Worm (Caenorhabditis elegans) whole organism, L4 larva: ENCODE results near the gene F40F8.1.

Source experiments
- F37D6.2 ChIP-seq: sonication (generic microtip); optimal IDR thresholded peaks from 2 replicates; lab custom pipeline; 2016; ENCODE audit warnings: mild to moderate bottlenecking, missing genetic modification characterization, missing compliant biosample characterization
- R02D3.7 ChIP-seq: fragments of 150-350 bp; sonication (generic microtip); optimal IDR thresholded peaks from 3 replicates; lab custom pipeline; 2014; ENCODE audit warnings: missing biosample characterization, missing genetic modification characterization
- T26A8.4 ChIP-seq: fragments of 200-800 bp; sonication (Bioruptor generic); IDR thresholded peaks from 2 replicates; pipeline ENCODE4 v1.3.6; 2022; ENCODE audit warnings: missing genetic modification characterization, missing compliant biosample characterization
- Y48G9A.11 ChIP-seq: fragments of 200-800 bp; sonication (Bioruptor generic); IDR thresholded peaks from 2 replicates; pipeline ENCODE4 v1.3.6; 2022; ENCODE audit warnings: missing genetic modification reagents, missing genetic modification characterization, missing compliant biosample characterization
- ZK337.2 ChIP-seq: fragments of 200-800 bp; sonication (Bioruptor generic); IDR thresholded peaks from 2 replicates; pipeline ENCODE4 v1.3.6; 2022; ENCODE audit warnings: missing genetic modification reagents, missing genetic modification characterization, missing compliant biosample characterization
- aha-1 ChIP-seq: fragments of 150-350 bp; peaks from one replicate; lab custom pipeline; 2014; ENCODE audit warnings: missing biosample characterization, missing genetic modification characterization
- ama-1 ChIP-seq: fragments of 150-350 bp; optimal IDR thresholded peaks from 2 replicates; lab custom pipeline; 2014; ENCODE audit warnings: inconsistent platforms, mixed read lengths
- arid-1 ChIP-seq: fragments of 200-800 bp; sonication (Bioruptor generic); conservative IDR thresholded peaks from 2 replicates; pipeline ENCODE4 v1.3.6; 2022; ENCODE audit warnings: missing genetic modification reagents, missing genetic modification characterization, missing compliant biosample characterization
- ces-1 ChIP-seq: fragments of 150-350 bp; sonication (generic microtip); optimal IDR thresholded peaks from 4 replicates; lab custom pipeline; 2014; ENCODE audit warnings: missing biosample characterization, missing genetic modification reagents, missing genetic modification characterization
- daf-16 ChIP-seq, 3 experiments: sonication (generic microtip); optimal IDR thresholded peaks; 2 replicates each; lab custom pipeline; 2016 to 2017; ENCODE audit warnings: missing genetic modification characterization in 3 of 3, missing genetic modification reagents in 3 of 3, mild to moderate bottlenecking in 2 of 3, missing compliant biosample characterization in 2 of 3, missing biosample characterization in 1 of 3, moderate library complexity in 1 of 3
- dpl-1 ChIP-seq: fragments of 150-350 bp; optimal IDR thresholded peaks from 2 replicates; lab custom pipeline; 2014; ENCODE audit warnings: missing biosample characterization, missing genetic modification reagents, missing genetic modification characterization
- dve-1 ChIP-seq: sonication (generic microtip); optimal IDR thresholded peaks from 2 replicates; lab custom pipeline; 2017; ENCODE audit warnings: antibody characterized with exemption, mild to moderate bottlenecking, missing genetic modification characterization, missing compliant biosample characterization; ENCODE audit not compliant: insufficient read depth
- hif-1 ChIP-seq, 2 experiments: sonication (generic microtip); optimal IDR thresholded peaks; 2 replicates each; lab custom pipeline; 2016 to 2017; ENCODE audit warnings: missing compliant biosample characterization in 2 of 2, missing genetic modification characterization in 2 of 2, missing genetic modification reagents in 2 of 2, missing genotype in 2 of 2, mild to moderate bottlenecking in 1 of 2
- hlh-11 ChIP-seq: fragments of 200-800 bp; sonication (Bioruptor generic); optimal IDR thresholded peaks from 2 replicates; lab custom pipeline; 2018; ENCODE audit warnings: mild to moderate bottlenecking, missing genetic modification characterization, missing compliant biosample characterization
- hmg-1.1 ChIP-seq: fragments of 200-800 bp; sonication (Bioruptor generic); IDR thresholded peaks from 2 replicates; pipeline ENCODE4 v1.3.6; 2022; ENCODE audit warnings: missing genetic modification reagents, missing genetic modification characterization, missing compliant biosample characterization
- jun-1 ChIP-seq: fragments of 150-350 bp; optimal IDR thresholded peaks from 2 replicates; lab custom pipeline; 2014; ENCODE audit warnings: missing biosample characterization, missing genetic modification reagents, missing genetic modification characterization
- lin-1 ChIP-seq: fragments of 200-800 bp; sonication (Bioruptor generic); IDR thresholded peaks from 2 replicates; pipeline ENCODE4 v1.3.6; 2022; ENCODE audit warnings: missing genetic modification reagents, missing genetic modification characterization, missing compliant biosample characterization
- lsy-2 ChIP-seq, 2 experiments: fragments of 150-350 bp in 1 of 2; sonication (generic microtip) in 1 of 2; optimal IDR thresholded peaks; 2 replicates each; lab custom pipeline; 2014 to 2017; ENCODE audit warnings: missing biosample characterization in 2 of 2, missing genetic modification characterization in 2 of 2
- madf-9 ChIP-seq: fragments of 200-800 bp; sonication (Bioruptor generic); conservative IDR thresholded peaks from 2 replicates; pipeline ENCODE4 v1.3.6; 2022; ENCODE audit warnings: missing genetic modification reagents, missing genetic modification characterization, missing compliant biosample characterization
- mdt-29 ChIP-seq: fragments of 200-800 bp; sonication (Bioruptor generic); IDR thresholded peaks from 2 replicates; pipeline ENCODE4 v1.3.6; 2022; ENCODE audit warnings: missing genetic modification reagents, missing genetic modification characterization, missing compliant biosample characterization
- mes-2 ChIP-seq: sonication (generic microtip); optimal IDR thresholded peaks from 2 replicates; lab custom pipeline; 2016; ENCODE audit warnings: missing genotype, mild to moderate bottlenecking, missing genetic modification characterization, missing compliant biosample characterization; ENCODE audit not compliant: poor library complexity, severe bottlenecking
- mxl-2 ChIP-seq: fragments of 200-800 bp; sonication (Bioruptor generic); conservative IDR thresholded peaks from 2 replicates; pipeline ENCODE4 v1.3.6; 2022; ENCODE audit warnings: missing genetic modification reagents, missing genetic modification characterization, missing compliant biosample characterization
- nhr-25 ChIP-seq: sonication (generic microtip); optimal IDR thresholded peaks from 2 replicates; lab custom pipeline; 2017; ENCODE audit warnings: missing genetic modification characterization, mild to moderate bottlenecking, missing compliant biosample characterization, antibody characterized with exemption, moderate library complexity, borderline replicate concordance; ENCODE audit not compliant: insufficient read depth
- nhr-28 ChIP-seq: fragments of 150-350 bp; optimal IDR thresholded peaks from 2 replicates; lab custom pipeline; 2014; ENCODE audit warnings: missing biosample characterization, missing genetic modification characterization
- nhr-41 ChIP-seq: fragments of 200-800 bp; sonication (Bioruptor generic); IDR thresholded peaks from 2 replicates; pipeline ENCODE4 v1.3.6; 2022; ENCODE audit warnings: missing genetic modification reagents, missing genetic modification characterization, missing compliant biosample characterization
- nhr-42 ChIP-seq: fragments of 200-800 bp; sonication (Bioruptor generic); IDR thresholded peaks from 2 replicates; pipeline ENCODE4 v1.3.6; 2022; ENCODE audit warnings: missing genetic modification characterization, missing compliant biosample characterization
- pqm-1 ChIP-seq: sonication (generic microtip); optimal IDR thresholded peaks from 2 replicates; lab custom pipeline; 2017; ENCODE audit warnings: missing biosample characterization, missing genetic modification characterization
- rbr-2 ChIP-seq: sonication (generic microtip); optimal IDR thresholded peaks from 2 replicates; lab custom pipeline; 2016; ENCODE audit warnings: missing genotype, missing genetic modification characterization, missing compliant biosample characterization
- saeg-2 ChIP-seq: fragments of 200-800 bp; sonication (Bioruptor generic); IDR thresholded peaks from 2 replicates; pipeline ENCODE4 v1.3.6; 2022; ENCODE audit warnings: missing genetic modification reagents, missing genetic modification characterization, missing compliant biosample characterization
- skn-1 ChIP-seq: fragments of 150-350 bp; optimal IDR thresholded peaks from 2 replicates; lab custom pipeline; 2014; ENCODE audit warnings: missing biosample characterization, missing genetic modification characterization
- tag-97 ChIP-seq: fragments of 200-800 bp; sonication (Bioruptor generic); IDR thresholded peaks from 2 replicates; pipeline ENCODE4 v1.3.6; 2022; ENCODE audit warnings: missing genetic modification characterization, missing compliant biosample characterization
- unc-130 ChIP-seq: sonication (generic microtip); optimal IDR thresholded peaks from 2 replicates; lab custom pipeline; 2016; ENCODE audit warnings: missing genetic modification reagents, missing genetic modification characterization, missing compliant biosample characterization
- unc-39 ChIP-seq: sonication (generic microtip); optimal IDR thresholded peaks from 2 replicates; lab custom pipeline; 2017; ENCODE audit warnings: missing biosample characterization, missing genetic modification characterization
- unc-62 ChIP-seq, 3 experiments: fragments of 150-350 bp in 1 of 3; sonication (generic microtip); optimal IDR thresholded peaks in 2 of 3; peaks in 1 of 3; 1 replicate in 1 of 3; 2 replicates in 2 of 3; lab custom pipeline; 2014 to 2017; ENCODE audit warnings: missing biosample characterization in 3 of 3, missing genetic modification characterization in 3 of 3, missing genetic modification reagents in 3 of 3, missing genotype in 1 of 3
- zfp-2 ChIP-seq: sonication (generic microtip); optimal IDR thresholded peaks from 2 replicates; lab custom pipeline; 2016; ENCODE audit warnings: mild to moderate bottlenecking, missing genetic modification characterization, missing compliant biosample characterization
- zip-11 ChIP-seq: fragments of 200-800 bp; sonication (Bioruptor generic); IDR thresholded peaks from 2 replicates; pipeline ENCODE4 v1.3.6; 2022; ENCODE audit warnings: missing genetic modification characterization, missing compliant biosample characterization
- ztf-7 ChIP-seq: fragments of 150-350 bp; optimal IDR thresholded peaks from 2 replicates; lab custom pipeline; 2014; ENCODE audit warnings: missing biosample characterization, missing genetic modification characterization

Gene F40F8.1

DNA sequence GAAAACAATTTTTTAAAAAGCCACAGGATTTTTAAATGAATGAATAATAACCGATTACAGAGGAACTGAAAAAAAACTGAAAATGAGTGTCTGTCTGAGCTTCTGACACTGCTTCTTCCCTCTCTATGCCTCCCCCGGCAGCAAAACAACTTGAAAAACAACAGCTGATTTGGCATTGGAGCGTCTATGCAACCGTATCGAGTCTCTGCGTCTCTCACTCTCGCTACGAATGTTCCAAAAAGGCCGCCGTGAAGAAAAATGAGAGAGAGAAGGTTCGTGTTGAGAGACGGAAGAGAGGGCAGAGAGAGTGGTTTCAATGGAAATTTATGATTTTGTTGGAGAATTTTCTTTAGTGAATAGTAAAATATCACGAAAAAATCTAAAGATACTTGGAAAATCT, 24.4 kb upstream of the F40F8.1 start (continued):
- TF ChIP-seq F37D6.2, result no peak
- TF ChIP-seq mes-2, result peak; percentile 76
- no peak for TF ChIP-seq jun-1
- TF ChIP-seq hlh-11 (tag; lab: Kevin White, UChicago), result peak; percentile 98
- TF ChIP-seq pqm-1 (tag; lab: Kevin White, UChicago), result peak; percentile 73
- TF ChIP-seq R02D3.7 (tag; lab: Kevin White, UChicago), result no peak
- peak; percentile 73 for TF ChIP-seq dpl-1 (GFP tag; lab: Kevin White, UChicago)
- peak; percentile 77 for TF ChIP-seq nhr-28 (tag; lab: Kevin White, UChicago)

DNA sequence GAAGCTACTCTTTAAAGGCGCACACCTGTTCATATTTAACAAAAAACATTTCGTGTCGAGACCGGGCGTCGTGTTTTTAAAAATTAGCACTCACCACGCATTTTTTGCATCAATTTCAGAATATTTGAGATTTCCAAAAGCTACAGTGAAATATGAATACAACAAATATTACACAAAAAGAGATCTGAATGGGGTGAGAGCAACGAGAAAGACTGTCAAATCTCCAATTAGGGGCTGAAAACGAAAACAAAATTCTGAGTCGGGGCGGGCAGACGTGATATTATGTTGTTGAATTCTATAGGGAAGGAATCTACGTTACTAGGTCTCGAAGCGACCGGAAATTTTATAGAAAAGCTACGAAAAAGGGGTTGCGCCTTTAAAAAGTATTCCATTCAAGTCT, 23.8 kb upstream of the F40F8.1 start, which contains the start of gene C09H10.5:
C09H10.5 (minus strand) TSS at position 101 of the 400 bp plus-strand sequence.
- TF ChIP-seq lin-1 (GFP tag; lab: Robert Waterston, UW) (no peak), unc-62 (GFP tag; optimal IDR thresholded peaks at IDR 0.05 in 1 of 2; lab: Kevin White, UChicago) (peak in 1 of 2 experiments; percentile 17), unc-62 (tag; optimal IDR thresholded peaks at IDR 0.05; lab: Kevin White, UChicago) (no peak)

DNA sequence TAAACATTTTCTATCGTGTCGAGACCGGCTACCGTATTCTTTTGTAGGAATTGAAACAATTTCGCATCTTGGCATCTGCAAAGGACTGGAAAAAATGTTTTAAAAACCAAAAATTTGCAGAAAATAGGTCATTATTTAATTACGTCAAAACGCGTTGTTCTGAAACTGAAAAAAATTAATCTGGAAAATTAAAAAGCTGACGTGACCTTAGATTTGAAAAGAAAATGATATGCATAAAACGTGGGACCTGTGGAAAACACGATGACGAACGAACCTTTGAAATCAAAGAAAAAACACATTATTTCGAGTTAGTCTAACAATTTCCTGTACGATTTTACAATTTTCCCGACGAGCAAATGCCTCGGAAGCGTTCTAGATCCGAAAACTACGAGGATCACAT, 23.3 kb upstream of the F40F8.1 start, which contains the start of gene C09H10.9:
C09H10.9 (plus strand) TSS at position 301 of the 400 bp plus-strand sequence.
- TF ChIP-seq nhr-41 (GFP tag; lab: Robert Waterston, UW) (no peak), aha-1 (tag; lab: Kevin White, UChicago) (peak; percentile 89)

DNA sequence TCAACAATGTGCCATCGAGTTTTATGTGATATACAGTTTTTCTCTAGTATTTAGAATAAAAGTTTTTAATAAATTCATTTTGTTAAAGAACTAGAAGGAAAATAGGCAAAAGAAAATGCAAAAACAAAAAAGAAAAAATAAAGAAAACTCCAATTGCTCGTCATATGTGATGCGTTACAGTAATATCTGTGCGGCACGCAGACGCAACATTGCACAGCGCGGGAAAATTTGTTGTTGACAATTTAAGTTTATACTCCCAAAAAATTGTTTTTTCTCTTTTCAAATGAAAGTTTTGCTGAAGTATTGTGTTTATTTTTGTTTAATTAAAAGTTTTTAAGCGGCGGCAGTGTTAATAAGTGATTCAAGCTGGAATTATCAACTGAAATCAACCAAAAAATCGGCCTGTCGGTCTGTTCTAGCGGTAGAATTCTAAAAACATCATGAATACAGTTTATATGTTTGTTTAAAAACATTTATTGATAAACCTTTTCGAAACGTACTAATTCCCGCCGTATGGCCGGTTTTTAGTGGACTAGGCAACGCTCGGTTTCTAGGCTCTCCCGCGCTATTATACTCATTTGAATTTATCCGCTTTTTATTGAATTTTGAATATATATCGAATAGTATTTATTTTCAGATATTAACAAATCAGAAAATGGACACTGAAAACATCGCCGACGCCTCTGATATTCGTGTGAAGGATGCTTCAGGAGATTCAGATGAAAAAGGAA, 21.3 kb upstream of the F40F8.1 start, which contains the start of gene nasp-1:
nasp-1 (plus strand) TSS at position 632 of the 731 bp plus-strand sequence.
- no peak for TF ChIP-seq daf-16 (GFP tag; optimal IDR thresholded peaks at IDR 0.05; lab: Kevin White, UChicago)
- peak; percentile 28 for TF ChIP-seq daf-16 (tag; optimal IDR thresholded peaks at IDR 0.05; lab: Kevin White, UChicago)
- TF ChIP-seq arid-1, result no peak
- TF ChIP-seq dpl-1 (GFP tag; lab: Kevin White, UChicago), result peak; percentile 73
- no peak for TF ChIP-seq hif-1 (tag; optimal IDR thresholded peaks at IDR 0.05; lab: Kevin White, UChicago)
- no peak for TF ChIP-seq nhr-25
- peak; percentile 25; the same call in 1 of the 2 replicates for TF ChIP-seq Y48G9A.11
- TF ChIP-seq zip-11 (GFP tag; lab: Robert Waterston, UW), result no peak
- no peak for TF ChIP-seq saeg-2 (GFP tag; lab: Robert Waterston, UW)
- peak; percentile 18 for TF ChIP-seq unc-130 (GFP tag; lab: Kevin White, UChicago)
- peak in 1 of 2 experiments; percentile 80 for TF ChIP-seq lsy-2 (tag; optimal IDR thresholded peaks at IDR 0.05; lab: Kevin White, UChicago)
- TF ChIP-seq skn-1 (tag; lab: Kevin White, UChicago), result no peak
- no peak for TF ChIP-seq ama-1 (lab: Kevin White, UChicago)
- no peak for TF ChIP-seq tag-97
- TF ChIP-seq R02D3.7 (tag; lab: Kevin White, UChicago), result no peak
- TF ChIP-seq dve-1 (tag; lab: Kevin White, UChicago), result no peak
- peak; percentile 86 for TF ChIP-seq mes-2

DNA sequence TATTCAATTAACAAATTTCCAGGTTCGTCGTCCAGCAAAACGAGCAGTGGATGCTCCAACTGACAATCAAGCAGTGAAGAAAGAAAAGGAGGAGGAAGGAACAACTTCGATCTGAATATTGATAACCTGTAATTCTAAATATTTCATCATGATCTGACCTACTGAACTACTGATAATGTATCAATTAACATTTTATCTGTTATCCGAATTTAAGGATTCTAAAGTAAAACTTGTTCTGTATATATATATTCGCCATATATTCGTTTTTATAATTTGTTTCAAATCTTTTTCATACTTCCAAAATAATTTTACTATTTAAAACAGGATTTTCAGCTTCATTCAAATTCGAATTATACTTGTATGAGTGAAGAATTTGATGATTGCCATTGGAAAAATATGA, 19.6 kb upstream of the F40F8.1 start, which contains the start of gene apc-17:
apc-17 (plus strand) TSS at position 301 of the 400 bp plus-strand sequence.
- no peak for TF ChIP-seq unc-39 (tag; lab: Kevin White, UChicago)
- no peak for TF ChIP-seq T26A8.4 (GFP tag; lab: Robert Waterston, UW)
- no peak for TF ChIP-seq dpl-1 (GFP tag; lab: Kevin White, UChicago)
- TF ChIP-seq ces-1 (GFP tag; lab: Kevin White, UChicago), result no peak
- no peak for TF ChIP-seq madf-9
- TF ChIP-seq mdt-29 (GFP tag; lab: Robert Waterston, UW), result no peak
- no peak for TF ChIP-seq aha-1 (tag; lab: Kevin White, UChicago)
- TF ChIP-seq jun-1, result no peak
- no peak for TF ChIP-seq ZK337.2 (GFP tag; lab: Robert Waterston, UW)
- no peak for TF ChIP-seq nhr-42
- no peak for TF ChIP-seq hmg-1.1 (GFP tag; lab: Robert Waterston, UW)
- TF ChIP-seq nhr-41 (GFP tag; lab: Robert Waterston, UW), result no peak
- TF ChIP-seq mxl-2, result no peak
- TF ChIP-seq ztf-7 (tag; lab: Kevin White, UChicago), result no peak
- TF ChIP-seq rbr-2, result no peak
- TF ChIP-seq nhr-25, result no peak
- TF ChIP-seq hlh-11 (tag; lab: Kevin White, UChicago), result no peak
- TF ChIP-seq zfp-2, result no peak
